Fruit fly (Drosophila melanogaster) Kc167 (cell line): ENCODE results near the gene Vps16A.

Experiments used
- Myc ChIP-seq: fragments of >200 bp; optimal IDR thresholded peaks from 2 replicates; lab custom pipeline; 2017; ENCODE audit warnings: missing external identifiers
- Sin3A ChIP-seq: fragments of >200 bp; optimal IDR thresholded peaks from 2 replicates; lab custom pipeline; 2018; ENCODE audit warnings: missing external identifiers
- h ChIP-seq: fragments of >200 bp; optimal IDR thresholded peaks from 3 replicates; lab custom pipeline; 2018; ENCODE audit warnings: missing external identifiers
- insv ChIP-seq: fragments of >200 bp; optimal IDR thresholded peaks from 3 replicates; lab custom pipeline; 2018; ENCODE audit warnings: missing external identifiers
- psq ChIP-seq: fragments of >200 bp; optimal IDR thresholded peaks from 2 replicates; lab custom pipeline; 2017; ENCODE audit warnings: missing external identifiers
- ttk ChIP-seq: sonication (Bioruptor generic); optimal IDR thresholded peaks from 2 replicates; lab custom pipeline; 2017; ENCODE audit warnings: missing external identifiers

DNA sequence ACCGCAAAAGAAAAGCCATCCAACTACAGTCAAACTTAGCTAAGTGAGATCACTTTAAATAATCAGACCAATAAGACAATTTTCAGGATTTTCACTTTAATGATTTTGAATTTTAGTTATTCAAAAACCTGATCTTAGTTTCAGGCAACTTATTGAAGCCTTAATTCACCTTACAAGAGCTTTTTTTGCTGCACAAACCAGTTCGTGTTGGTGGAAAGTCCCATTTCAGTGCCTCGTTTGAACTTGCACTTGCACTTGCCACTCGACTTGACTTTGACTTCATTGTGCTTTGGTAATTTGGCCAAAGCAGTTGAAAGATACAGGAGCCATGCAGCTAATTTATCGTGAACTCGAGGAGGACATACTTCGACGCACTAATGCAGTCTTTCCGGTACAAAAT lies 15.3 kb upstream of the Vps16A start, which contains the start of gene St2:
- TF ChIP-seq ttk (lab: Kevin White, UChicago): no peak
- no peak for TF ChIP-seq Sin3A
- TF ChIP-seq psq (lab: Kevin White, UChicago): no peak
- TF ChIP-seq Myc (lab: Kevin White, UChicago): no peak
- TF ChIP-seq h (lab: Kevin White, UChicago): no peak
- no peak for TF ChIP-seq insv
